Worm (Caenorhabditis elegans) whole organism, mixed stage, embryonic: Measurements from ENCODE around the gene tbc-8.

Experiments
- M03D4.4 ChIP-seq: sonication (generic microtip); optimal IDR thresholded peaks from 2 replicates; lab custom pipeline; 2017; ENCODE audit warnings: mild to moderate bottlenecking, missing genetic modification characterization, missing compliant biosample characterization
- bed-3 ChIP-seq: fragments of 200-800 bp; sonication (Bioruptor generic); optimal IDR thresholded peaks from 3 replicates; lab custom pipeline; 2018; ENCODE audit warnings: mild to moderate bottlenecking, missing genetic modification characterization, moderate library complexity, missing compliant biosample characterization
- blmp-1 ChIP-seq: fragments of 150-350 bp; optimal IDR thresholded peaks from 2 replicates; lab custom pipeline; 2014; ENCODE audit warnings: missing biosample characterization, missing genetic modification characterization
- ceh-39 ChIP-seq: fragments of 150-350 bp; optimal IDR thresholded peaks from 2 replicates; lab custom pipeline; 2014; ENCODE audit warnings: missing biosample characterization, missing genetic modification characterization
- ceh-43 ChIP-seq: fragments of 200-800 bp; sonication (Bioruptor generic); optimal IDR thresholded peaks from 2 replicates; lab custom pipeline; 2018; ENCODE audit warnings: mild to moderate bottlenecking, missing genetic modification characterization, moderate library complexity, missing compliant biosample characterization
- ceh-83 ChIP-seq: fragments of 200-800 bp; sonication (Bioruptor generic); optimal IDR thresholded peaks from 2 replicates; lab custom pipeline; 2018; ENCODE audit warnings: mild to moderate bottlenecking, missing genetic modification characterization, missing compliant biosample characterization
- ces-1 ChIP-seq: fragments of 150-350 bp; optimal IDR thresholded peaks from 2 replicates; lab custom pipeline; 2014; ENCODE audit warnings: missing biosample characterization, missing genetic modification reagents, missing genetic modification characterization
- cnd-1 ChIP-seq: fragments of 200-800 bp; sonication (Bioruptor generic); optimal IDR thresholded peaks from 2 replicates; lab custom pipeline; 2018; ENCODE audit warnings: mild to moderate bottlenecking, missing genetic modification characterization, missing compliant biosample characterization
- drap-1 ChIP-seq: fragments of 200-800 bp; sonication (Bioruptor generic); optimal IDR thresholded peaks from 3 replicates; lab custom pipeline; 2018; ENCODE audit warnings: mild to moderate bottlenecking, missing genetic modification characterization, missing compliant biosample characterization
- elt-1 ChIP-seq: sonication (generic microtip); optimal IDR thresholded peaks from 2 replicates; lab custom pipeline; 2017; ENCODE audit warnings: missing genetic modification characterization, mild to moderate bottlenecking, missing compliant biosample characterization, antibody characterized with exemption, moderate library complexity, borderline replicate concordance; ENCODE audit not compliant: insufficient read depth
- elt-3 ChIP-seq: fragments of 150-350 bp; optimal IDR thresholded peaks from 2 replicates; lab custom pipeline; 2014; ENCODE audit warnings: missing biosample characterization, missing genetic modification characterization
- flh-1 ChIP-seq: fragments of 200-800 bp; sonication (Bioruptor generic); optimal IDR thresholded peaks from 2 replicates; lab custom pipeline; 2018; ENCODE audit warnings: mild to moderate bottlenecking, missing genetic modification characterization, moderate library complexity, missing compliant biosample characterization
- ham-2 ChIP-seq: fragments of 200-800 bp; sonication (Bioruptor generic); optimal IDR thresholded peaks from 2 replicates; lab custom pipeline; 2018; ENCODE audit warnings: mild to moderate bottlenecking, missing genetic modification characterization, missing compliant biosample characterization
- hlh-1 ChIP-seq: fragments of 150-350 bp; optimal IDR thresholded peaks from 2 replicates; lab custom pipeline; 2014; ENCODE audit warnings: missing biosample characterization, missing genetic modification reagents, missing genetic modification characterization
- lin-13 ChIP-seq: fragments of 150-350 bp; optimal IDR thresholded peaks from 2 replicates; lab custom pipeline; 2014; ENCODE audit warnings: missing biosample characterization, missing genetic modification characterization
- lin-32 ChIP-seq: fragments of 200-800 bp; sonication (Bioruptor generic); optimal IDR thresholded peaks from 2 replicates; lab custom pipeline; 2018; ENCODE audit warnings: mild to moderate bottlenecking, missing genetic modification characterization, missing compliant biosample characterization
- lsy-2 ChIP-seq: fragments of 150-350 bp; optimal IDR thresholded peaks from 2 replicates; lab custom pipeline; 2014; ENCODE audit warnings: missing biosample characterization, missing genetic modification characterization
- mab-5 ChIP-seq: fragments of 150-350 bp; optimal IDR thresholded peaks from 2 replicates; lab custom pipeline; 2014; ENCODE audit warnings: missing biosample characterization, missing genetic modification characterization
- mep-1 ChIP-seq: fragments of 150-350 bp; optimal IDR thresholded peaks from 2 replicates; lab custom pipeline; 2017; ENCODE audit warnings: missing biosample characterization, missing genetic modification reagents, missing genetic modification characterization, inconsistent platforms
- mls-2 ChIP-seq: sonication (generic microtip); optimal IDR thresholded peaks from 2 replicates; lab custom pipeline; 2016; ENCODE audit warnings: mild to moderate bottlenecking, missing genetic modification characterization, moderate library complexity, missing compliant biosample characterization
- nhr-12 ChIP-seq: fragments of 150-350 bp; optimal IDR thresholded peaks from 2 replicates; lab custom pipeline; 2014; ENCODE audit warnings: missing biosample characterization, missing genetic modification characterization
- nhr-2 ChIP-seq: fragments of 150-350 bp; optimal IDR thresholded peaks from 2 replicates; lab custom pipeline; 2014; ENCODE audit warnings: missing biosample characterization, missing genetic modification characterization
- nhr-237 ChIP-seq: fragments of 150-350 bp; optimal IDR thresholded peaks from 2 replicates; lab custom pipeline; 2014; ENCODE audit warnings: missing biosample characterization, missing genetic modification characterization
- nhr-28 ChIP-seq: fragments of 150-350 bp; optimal IDR thresholded peaks from 2 replicates; lab custom pipeline; 2014; ENCODE audit warnings: missing biosample characterization, missing genetic modification characterization
- nhr-76 ChIP-seq: sonication (generic microtip); optimal IDR thresholded peaks from 2 replicates; lab custom pipeline; 2017; ENCODE audit warnings: missing biosample characterization, missing genetic modification characterization
- pha-4 ChIP-seq: fragments of 150-350 bp; optimal IDR thresholded peaks from 2 replicates; lab custom pipeline; 2018; ENCODE audit warnings: missing biosample characterization, missing genetic modification reagents, missing genetic modification characterization
- sem-2 ChIP-seq: fragments of 200-800 bp; sonication (Bioruptor generic); optimal IDR thresholded peaks from 2 replicates; lab custom pipeline; 2018; ENCODE audit warnings: mild to moderate bottlenecking, missing genetic modification characterization, missing compliant biosample characterization
- snpc-4 ChIP-seq: fragments of 150-350 bp; optimal IDR thresholded peaks from 2 replicates; lab custom pipeline; 2014; ENCODE audit warnings: missing biosample characterization, missing genetic modification characterization
- sptf-1 ChIP-seq: sonication (generic microtip); optimal IDR thresholded peaks from 2 replicates; lab custom pipeline; 2017; ENCODE audit warnings: mild to moderate bottlenecking, missing genetic modification characterization, moderate library complexity, missing compliant biosample characterization
- tbx-8 ChIP-seq: fragments of 200-800 bp; sonication (Bioruptor generic); optimal IDR thresholded peaks from 2 replicates; lab custom pipeline; 2018; ENCODE audit warnings: mild to moderate bottlenecking, missing genetic modification characterization, moderate library complexity, missing compliant biosample characterization
- unc-120 ChIP-seq: sonication (generic microtip); optimal IDR thresholded peaks from 2 replicates; lab custom pipeline; 2017; ENCODE audit warnings: missing genetic modification characterization, missing compliant biosample characterization; ENCODE audit not compliant: poor library complexity, severe bottlenecking
- unc-39 ChIP-seq: fragments of 150-350 bp; optimal IDR thresholded peaks from 2 replicates; lab custom pipeline; 2014; ENCODE audit warnings: missing biosample characterization, missing genetic modification characterization
- unc-62 ChIP-seq: fragments of 150-350 bp; optimal IDR thresholded peaks from 2 replicates; lab custom pipeline; 2014; ENCODE audit warnings: missing biosample characterization, missing genetic modification reagents, missing genetic modification characterization
- zip-8 ChIP-seq: fragments of 150-350 bp; optimal IDR thresholded peaks from 2 replicates; lab custom pipeline; 2014; ENCODE audit warnings: missing biosample characterization, missing genetic modification characterization
- ztf-11 ChIP-seq: fragments of 150-350 bp; optimal IDR thresholded peaks from 2 replicates; lab custom pipeline; 2014; ENCODE audit warnings: missing biosample characterization, missing genetic modification characterization

Gene tbc-8

ce11 chrIII:10376041-10376440 is 11.3 kb downstream of the tbc-8 start:
- TF ChIP-seq tbx-8 (GFP tag; lab: Kevin White, UChicago) (no peak), lsy-2 (no peak), pha-4 (tag; lab: Kevin White, UChicago) (no peak), ceh-39 (no peak), unc-120 (tag; lab: Kevin White, UChicago) (no peak), cnd-1 (no peak), blmp-1 (tag; lab: Kevin White, UChicago) (no peak), nhr-76 (tag; lab: Kevin White, UChicago) (no peak), ham-2 (GFP tag; lab: Kevin White, UChicago) (no peak), nhr-12 (tag; lab: Kevin White, UChicago) (no peak), unc-39 (tag; lab: Kevin White, UChicago) (no peak), ztf-11 (no peak), ceh-43 (GFP tag; lab: Kevin White, UChicago) (no peak), bed-3 (no peak), zip-8 (tag; lab: Kevin White, UChicago) (no peak), mls-2 (tag; lab: Kevin White, UChicago) (no peak), snpc-4 (tag; lab: Kevin White, UChicago) (no peak), elt-3 (tag; lab: Kevin White, UChicago) (no peak), sptf-1 (tag; lab: Kevin White, UChicago) (no peak), flh-1 (GFP tag; lab: Kevin White, UChicago) (no peak)
- TF ChIP-seq, all 35 proteins: peak for 0

- TF ChIP-seq lsy-2 (no peak), nhr-28 (tag; lab: Kevin White, UChicago) (no peak), nhr-2 (no peak), mab-5 (tag; lab: Kevin White, UChicago) (no peak), lin-13 (tag; lab: Kevin White, UChicago) (no peak), elt-3 (tag; lab: Kevin White, UChicago) (no peak), M03D4.4 (tag; lab: Kevin White, UChicago) (no peak), drap-1 (no peak), flh-1 (GFP tag; lab: Kevin White, UChicago) (no peak), nhr-12 (tag; lab: Kevin White, UChicago) (no peak), ceh-39 (no peak), tbx-8 (GFP tag; lab: Kevin White, UChicago) (no peak), snpc-4 (tag; lab: Kevin White, UChicago) (no peak), mep-1 (tag; lab: Kevin White, UChicago) (no peak), unc-62 (GFP tag; lab: Kevin White, UChicago) (no peak), ham-2 (GFP tag; lab: Kevin White, UChicago) (no peak), hlh-1 (tag; lab: Kevin White, UChicago) (no peak), elt-1 (tag; lab: Kevin White, UChicago) (no peak)
These were observed 14.1 kb downstream of the tbc-8 start for ce11 chrIII:10378899-10379298.

ce11 chrIII:10379632-10380031 is 14.9 kb downstream of the tbc-8 start:
- TF ChIP-seq ceh-43 (GFP tag; lab: Kevin White, UChicago) (no peak), unc-39 (tag; lab: Kevin White, UChicago) (no peak), nhr-76 (tag; lab: Kevin White, UChicago) (no peak), elt-3 (tag; lab: Kevin White, UChicago) (no peak), sem-2 (GFP tag; lab: Kevin White, UChicago) (no peak), mab-5 (tag; lab: Kevin White, UChicago) (no peak), pha-4 (tag; lab: Kevin White, UChicago) (no peak), ceh-83 (GFP tag; lab: Kevin White, UChicago) (no peak)

- no peak for TF ChIP-seq lin-13 (tag; lab: Kevin White, UChicago)
- no peak for TF ChIP-seq sptf-1 (tag; lab: Kevin White, UChicago)
- TF ChIP-seq nhr-237 (tag; lab: Kevin White, UChicago), result peak; percentile 0
- TF ChIP-seq pha-4 (tag; lab: Kevin White, UChicago), result no peak
- TF ChIP-seq bed-3, result no peak
- TF ChIP-seq flh-1 (GFP tag; lab: Kevin White, UChicago), result no peak
- TF ChIP-seq unc-62 (GFP tag; lab: Kevin White, UChicago), result no peak
- no peak for TF ChIP-seq ham-2 (GFP tag; lab: Kevin White, UChicago)
- no peak for TF ChIP-seq ceh-83 (GFP tag; lab: Kevin White, UChicago)
- no peak for TF ChIP-seq blmp-1 (tag; lab: Kevin White, UChicago)
- TF ChIP-seq elt-1 (tag; lab: Kevin White, UChicago), result no peak
- TF ChIP-seq mep-1 (tag; lab: Kevin White, UChicago), result no peak
- TF ChIP-seq sem-2 (GFP tag; lab: Kevin White, UChicago), result no peak
- TF ChIP-seq unc-120 (tag; lab: Kevin White, UChicago), result peak; percentile 8
- no peak for TF ChIP-seq hlh-1 (tag; lab: Kevin White, UChicago)
- no peak for TF ChIP-seq drap-1
- TF ChIP-seq ztf-11, result no peak
- TF ChIP-seq nhr-12 (tag; lab: Kevin White, UChicago), result no peak
- no peak for TF ChIP-seq nhr-28 (tag; lab: Kevin White, UChicago)
- TF ChIP-seq lin-32, result no peak
- TF ChIP-seq tbx-8 (GFP tag; lab: Kevin White, UChicago), result no peak
- peak; percentile 57 for TF ChIP-seq ces-1 (GFP tag; lab: Kevin White, UChicago)
- no peak for TF ChIP-seq lsy-2
- no peak for TF ChIP-seq mls-2 (tag; lab: Kevin White, UChicago)
- TF ChIP-seq ceh-43 (GFP tag; lab: Kevin White, UChicago), result no peak
- no peak for TF ChIP-seq M03D4.4 (tag; lab: Kevin White, UChicago)
These were observed 15.9 kb downstream of the tbc-8 start for ce11 chrIII:10380640-10381039.
